Fruit fly (Drosophila melanogaster) whole organism, pupa: ENCODE measurements around the gene PGRP-LA.

ENCODE experiments used
- CG12605 ChIP-seq: fragments of 200-800 bp; sonication (Bioruptor generic); IDR thresholded peaks from 2 replicates; pipeline ENCODE4 v1.3.6; 2022; ENCODE audit warnings: missing biosample characterization, missing genetic modification characterization
- CG13204 ChIP-seq: fragments of 200-800 bp; sonication (Bioruptor generic); optimal IDR thresholded peaks from 2 replicates; lab custom pipeline; 2018; ENCODE audit warnings: missing biosample characterization, mild to moderate bottlenecking, missing genetic modification characterization, moderate library complexity
- CG15710 ChIP-seq: fragments of 200-800 bp; sonication (Bioruptor generic); optimal IDR thresholded peaks from 2 replicates; lab custom pipeline; 2018; ENCODE audit warnings: missing biosample characterization, mild to moderate bottlenecking, missing genetic modification characterization, moderate library complexity
- CG32121 ChIP-seq: fragments of 200-800 bp; sonication (Bioruptor generic); IDR thresholded peaks from 2 replicates; pipeline ENCODE4 v1.3.6; 2022; ENCODE audit warnings: missing biosample characterization, missing genetic modification characterization
- CG34367 ChIP-seq: fragments of 200-800 bp; sonication (Bioruptor generic); optimal IDR thresholded peaks from 2 replicates; lab custom pipeline; 2018; ENCODE audit warnings: missing biosample characterization, mild to moderate bottlenecking, missing genetic modification characterization
- CG8159 ChIP-seq: fragments of 200-800 bp; sonication (Bioruptor generic); optimal IDR thresholded peaks from 3 replicates; lab custom pipeline; 2018; ENCODE audit warnings: missing biosample characterization, mild to moderate bottlenecking, missing genetic modification characterization, moderate library complexity
- EcR ChIP-seq: fragments of 200-800 bp; sonication (Bioruptor generic); optimal IDR thresholded peaks from 3 replicates; lab custom pipeline; 2019; ENCODE audit warnings: missing biosample characterization, missing genetic modification characterization, mild to moderate bottlenecking, moderate library complexity, missing genetic modification reagents
- Pif1B ChIP-seq: fragments of 200-800 bp; sonication (Bioruptor generic); optimal IDR thresholded peaks from 3 replicates; lab custom pipeline; 2016; ENCODE audit warnings: missing biosample characterization, missing genetic modification characterization
- fd96Ca ChIP-seq: fragments of 200-800 bp; sonication (Bioruptor generic); IDR thresholded peaks from 3 replicates; pipeline ENCODE4 v1.3.6; 2022; ENCODE audit warnings: missing biosample characterization, missing genetic modification characterization
- rn ChIP-seq: fragments of 200-800 bp; sonication (Bioruptor generic); IDR thresholded peaks from 2 replicates; pipeline ENCODE4 v1.3.6; 2022; ENCODE audit warnings: missing biosample characterization, missing genetic modification characterization

- TF ChIP-seq CG15710 (no peak), Pif1B (GFP tag; lab: Kevin White, UChicago) (no peak), EcR (no peak), CG8159 (no peak), CG34367 (tag; lab: Kevin White, UChicago) (no peak), rn (GFP tag; lab: Robert Waterston, UW) (no peak), fd96Ca (GFP tag; lab: Robert Waterston, UW) (no peak), CG12605 (GFP tag; lab: Robert Waterston, UW) (no peak), CG32121 (no peak), CG13204 (GFP tag; lab: Kevin White, UChicago) (no peak)
Measured at dm6 chr3L:9364131-9364530, 30.0 kb downstream of the PGRP-LA start, which contains the start of gene mRRF1.
